Fruit fly (Drosophila melanogaster): Measurements from ENCODE around the gene Rsod.
A peak's percentile ranks its signal among the peaks of the same experiment; 100 is the strongest.

Rsod gene

DNA sequence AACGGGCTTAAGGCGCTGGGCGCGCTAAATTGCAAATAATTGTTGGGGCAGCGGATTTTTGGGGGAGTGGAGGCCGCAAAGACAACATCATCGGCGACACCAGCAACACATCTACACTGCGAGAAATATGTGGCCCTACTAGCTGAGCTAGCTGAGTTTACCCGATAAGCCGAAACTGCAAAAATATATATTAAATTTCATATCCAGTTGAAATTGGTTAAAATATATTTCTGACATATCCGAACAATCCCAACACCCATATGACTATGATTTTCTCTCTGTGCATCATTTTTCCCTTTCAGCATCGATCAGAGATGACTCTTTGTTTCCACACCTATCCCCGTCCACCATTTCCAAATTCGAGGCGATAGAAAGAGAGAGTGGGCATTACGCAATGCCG is 18.8 kb upstream of the Rsod start (continued):
- TF ChIP-seq Aef1 (GFP tag; IDR thresholded peaks at IDR 0.05) (peak; percentile 79), Meics (GFP tag; optimal IDR thresholded peaks at IDR 0.05) (peak; percentile 66), tin (GFP tag; optimal IDR thresholded peaks at IDR 0.05) (peak; percentile 70), pita (GFP tag; optimal IDR thresholded peaks at IDR 0.05) (no peak), CG3726 (GFP tag; IDR thresholded peaks at IDR 0.05) (peak; percentile 81), CG16815 (GFP tag; optimal IDR thresholded peaks at IDR 0.05) (peak; percentile 29), gsb (GFP tag; IDR thresholded peaks at IDR 0.05) (0 out of 2 replicates have a peak, but pooled peaks have one; percentile 48), CG7963 (GFP tag; IDR thresholded peaks at IDR 0.05; ENCODE audit: partially characterized antibody) (no peak), CG2129 (GFP tag; IDR thresholded peaks at IDR 0.05; ENCODE audit: partially characterized antibody) (no peak), chif (GFP tag; optimal IDR thresholded peaks at IDR 0.05) (peak; percentile 54 to 70), Rx (GFP tag; IDR thresholded peaks at IDR 0.05) (peak; percentile 73), Hmx (GFP tag; optimal IDR thresholded peaks at IDR 0.05) (peak; percentile 4), CkIIα-i1 (GFP tag; IDR thresholded peaks at IDR 0.05) (0 out of 2 replicates have a peak, but pooled peaks have one; percentile 13), CG7987 (GFP tag; optimal IDR thresholded peaks at IDR 0.05) (no peak), knrl (GFP tag; IDR thresholded peaks at IDR 0.05; ENCODE audit: partially characterized antibody) (no peak), B-H1 (GFP tag; IDR thresholded peaks at IDR 0.05) (peak; percentile 67), Oli (tag; optimal IDR thresholded peaks at IDR 0.05) (peak; percentile 81), CG4707 (GFP tag; optimal IDR thresholded peaks at IDR 0.05) (peak; percentile 30), Trl (optimal IDR thresholded peaks at IDR 0.05) (no peak), Trl (GFP tag; optimal IDR thresholded peaks at IDR 0.05) (peak; percentile 33), sug (tag; optimal IDR thresholded peaks at IDR 0.05) (peak; percentile 31), CG4424 (GFP tag; optimal IDR thresholded peaks at IDR 0.05) (peak; percentile 62), btn (GFP tag; optimal IDR thresholded peaks at IDR 0.05) (no peak), CG4282 (GFP tag; optimal IDR thresholded peaks at IDR 0.05) (no peak), CG3838 (GFP tag; optimal IDR thresholded peaks at IDR 0.05) (no peak), Bgb (GFP tag; IDR thresholded peaks at IDR 0.05; ENCODE audit: partially characterized antibody) (no peak), CHES-1-like (GFP tag; optimal IDR thresholded peaks at IDR 0.05) (peak; percentile 21), CG1792 (GFP tag; optimal IDR thresholded peaks at IDR 0.05) (no peak), CG11560 (tag; IDR thresholded peaks at IDR 0.05) (peak; percentile 61; the same call in 1 of the 3 replicates), Neu2 (GFP tag; optimal IDR thresholded peaks at IDR 0.05; ENCODE audit: borderline replicate concordance) (no peak), Oaz (GFP tag; IDR thresholded peaks at IDR 0.05) (peak; percentile 43; the same call in 1 of the 2 replicates), Six4 (GFP tag; optimal IDR thresholded peaks at IDR 0.05) (peak; percentile 41), Atf3 (GFP tag; optimal IDR thresholded peaks at IDR 0.05) (peak; percentile 29), BtbVII (GFP tag; optimal IDR thresholded peaks at IDR 0.05) (peak; percentile 44), rib (GFP tag; IDR thresholded peaks at IDR 0.05) (no peak), HmgD (GFP tag; optimal IDR thresholded peaks at IDR 0.05) (no peak), sc (optimal IDR thresholded peaks at IDR 0.05) (no peak), sc (GFP tag; optimal IDR thresholded peaks at IDR 0.05) (peak; percentile 21), ERR (GFP tag; optimal IDR thresholded peaks at IDR 0.05) (no peak), cad (GFP tag; optimal IDR thresholded peaks at IDR 0.05) (no peak), Gug (GFP tag; IDR thresholded peaks at IDR 0.05) (peak; percentile 78), lab (GFP tag; optimal IDR thresholded peaks at IDR 0.05) (peak; percentile 85), Mad (GFP tag; optimal IDR thresholded peaks at IDR 0.05) (no peak), PHDP (tag; optimal IDR thresholded peaks at IDR 0.05) (peak; percentile 68), Hr51 (GFP tag; optimal IDR thresholded peaks at IDR 0.05) (peak; percentile 20 to 80), da (GFP tag; optimal IDR thresholded peaks at IDR 0.05) (no peak), Sox102F (GFP tag; optimal IDR thresholded peaks at IDR 0.05) (peak; percentile 83), Hr3 (GFP tag; optimal IDR thresholded peaks at IDR 0.05) (peak; percentile 53), Taf1 (GFP tag; IDR thresholded peaks at IDR 0.05) (peak; percentile 65), Dref (GFP tag; IDR thresholded peaks at IDR 0.05) (no peak), odd (GFP tag; optimal IDR thresholded peaks at IDR 0.05) (peak; percentile 60), Ptx1 (GFP tag; IDR thresholded peaks at IDR 0.05) (peak; percentile 87)

Data from whole organism, embryonic.